Fruit fly (Drosophila melanogaster) whole organism, adult: ENCODE measurements around the gene Vps52.

Experiments used
- CG11617 ChIP-seq: fragments of 200-800 bp; sonication (Bioruptor generic); optimal IDR thresholded peaks from 2 replicates; lab custom pipeline; 2017; ENCODE audit warnings: mild to moderate bottlenecking, missing biosample characterization, missing genetic modification reagents, missing genetic modification characterization
- CG12768 ChIP-seq: fragments of 200-800 bp; sonication (Bioruptor generic); optimal IDR thresholded peaks from 2 replicates; lab custom pipeline; 2017; ENCODE audit warnings: missing biosample characterization, missing genetic modification characterization, mild to moderate bottlenecking, moderate library complexity, missing genetic modification reagents
- CG14711 ChIP-seq: fragments of 200-800 bp; sonication (Bioruptor generic); optimal IDR thresholded peaks from 2 replicates; lab custom pipeline; 2018; ENCODE audit warnings: missing biosample characterization, mild to moderate bottlenecking, missing genetic modification characterization, moderate library complexity
- CG1620 ChIP-seq: fragments of 200-800 bp; sonication (Bioruptor generic); optimal IDR thresholded peaks from 2 replicates; lab custom pipeline; 2016; ENCODE audit warnings: missing biosample characterization, missing genetic modification characterization
- CG33017 ChIP-seq: fragments of 200-800 bp; sonication (Bioruptor generic); optimal IDR thresholded peaks from 2 replicates; lab custom pipeline; 2018; ENCODE audit warnings: missing biosample characterization, mild to moderate bottlenecking, missing genetic modification characterization, moderate library complexity
- CG5204 ChIP-seq: fragments of 200-800 bp; sonication (Bioruptor generic); optimal IDR thresholded peaks from 2 replicates; lab custom pipeline; 2016; ENCODE audit warnings: missing biosample characterization, missing genetic modification characterization
- CG7045 ChIP-seq: fragments of 200-800 bp; sonication (Bioruptor generic); optimal IDR thresholded peaks from 2 replicates; lab custom pipeline; 2017; ENCODE audit warnings: missing biosample characterization, mild to moderate bottlenecking, missing genetic modification characterization
- CG7101 ChIP-seq: fragments of 200-800 bp; sonication (Bioruptor generic); optimal IDR thresholded peaks from 2 replicates; lab custom pipeline; 2018; ENCODE audit warnings: missing biosample characterization, mild to moderate bottlenecking, missing genetic modification characterization, moderate library complexity
- Clk ChIP-seq: fragments of 200-800 bp; sonication (Bioruptor generic); optimal IDR thresholded peaks from 2 replicates; lab custom pipeline; 2017; ENCODE audit warnings: missing biosample characterization, missing genetic modification characterization
- Crg-1 ChIP-seq: fragments of 200-800 bp; sonication (Bioruptor generic); optimal IDR thresholded peaks from 2 replicates; lab custom pipeline; 2016; ENCODE audit warnings: missing biosample characterization, missing genetic modification characterization
- Hr96 ChIP-seq: fragments of 200-800 bp; sonication (Bioruptor generic); optimal IDR thresholded peaks from 2 replicates; lab custom pipeline; 2016; ENCODE audit warnings: missing biosample characterization, missing genetic modification characterization
- Mnt ChIP-seq: fragments of 200-800 bp; sonication (Bioruptor generic); optimal IDR thresholded peaks from 2 replicates; lab custom pipeline; 2016; ENCODE audit warnings: missing biosample characterization, mild to moderate bottlenecking, missing genetic modification characterization
- bab1 ChIP-seq: fragments of 200-800 bp; sonication (Bioruptor generic); optimal IDR thresholded peaks from 3 replicates; lab custom pipeline; 2019; ENCODE audit warnings: missing biosample characterization, mild to moderate bottlenecking, missing genetic modification characterization, moderate library complexity
- cic ChIP-seq: fragments of 200-800 bp; sonication (Bioruptor generic); optimal IDR thresholded peaks from 2 replicates; lab custom pipeline; 2017; ENCODE audit warnings: missing biosample characterization, mild to moderate bottlenecking, missing genetic modification characterization, moderate library complexity
- cnc ChIP-seq, 2 experiments: fragments of >200 bp; optimal IDR thresholded peaks; 2 replicates each; lab custom pipeline; 2017
- kay ChIP-seq: fragments of 200-800 bp; sonication (Bioruptor generic); peaks from one replicate; lab custom pipeline; 2016; ENCODE audit warnings: missing biosample characterization, missing genetic modification characterization, borderline replicate concordance
- ovo ChIP-seq: fragments of 200-800 bp; sonication (Bioruptor generic); optimal IDR thresholded peaks from 2 replicates; lab custom pipeline; 2016; ENCODE audit warnings: missing biosample characterization, missing genetic modification characterization
- pad ChIP-seq: fragments of 200-800 bp; sonication (Bioruptor generic); optimal IDR thresholded peaks from 3 replicates; lab custom pipeline; 2017; ENCODE audit warnings: missing biosample characterization, missing genetic modification characterization, mild to moderate bottlenecking, moderate library complexity, missing genetic modification reagents
- tj ChIP-seq: fragments of 200-800 bp; sonication (Bioruptor generic); optimal IDR thresholded peaks from 3 replicates; lab custom pipeline; 2017; ENCODE audit warnings: missing biosample characterization, mild to moderate bottlenecking, missing genetic modification characterization, moderate library complexity
- toe ChIP-seq: fragments of 200-800 bp; sonication (Bioruptor generic); optimal IDR thresholded peaks from 2 replicates; lab custom pipeline; 2016; ENCODE audit warnings: missing biosample characterization, missing genetic modification characterization

Vps52 gene

DNA sequence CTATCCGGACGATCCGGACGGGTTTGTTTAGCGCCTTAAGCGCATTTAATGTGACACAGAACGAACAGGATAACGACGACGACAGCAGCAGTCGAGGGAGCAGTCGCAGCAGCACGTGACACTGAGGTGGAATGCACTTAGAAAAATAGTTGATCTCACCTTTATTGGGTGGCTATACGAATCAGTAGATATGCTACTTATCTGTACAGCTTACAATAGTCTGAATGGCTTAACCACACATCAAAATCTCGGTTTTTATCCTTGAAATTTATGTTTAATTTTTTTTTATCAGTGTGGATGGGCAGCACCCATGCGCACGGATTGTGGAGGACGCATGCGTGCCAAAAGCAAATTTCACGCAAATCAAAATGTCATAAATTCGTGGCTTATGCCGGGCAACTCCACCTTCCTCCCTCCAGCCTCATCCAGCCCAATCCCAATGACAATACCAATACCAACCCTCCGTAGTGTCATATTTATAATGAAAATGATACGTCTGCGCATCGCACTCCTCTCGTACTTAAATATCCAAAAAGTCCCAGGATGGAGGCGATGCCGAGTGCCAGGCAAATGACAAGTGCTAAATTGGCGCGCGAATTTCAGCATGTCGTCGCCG is 15.8 kb downstream of the Vps52 start:
- TF ChIP-seq CG7045 (GFP tag; lab: Kevin White, UChicago) (no peak), ovo (GFP tag; lab: Kevin White, UChicago) (no peak), CG11617 (GFP tag; lab: Kevin White, UChicago) (no peak), CG33017 (tag; lab: Kevin White, UChicago) (no peak), CG14711 (tag; lab: Kevin White, UChicago) (no peak)

DNA sequence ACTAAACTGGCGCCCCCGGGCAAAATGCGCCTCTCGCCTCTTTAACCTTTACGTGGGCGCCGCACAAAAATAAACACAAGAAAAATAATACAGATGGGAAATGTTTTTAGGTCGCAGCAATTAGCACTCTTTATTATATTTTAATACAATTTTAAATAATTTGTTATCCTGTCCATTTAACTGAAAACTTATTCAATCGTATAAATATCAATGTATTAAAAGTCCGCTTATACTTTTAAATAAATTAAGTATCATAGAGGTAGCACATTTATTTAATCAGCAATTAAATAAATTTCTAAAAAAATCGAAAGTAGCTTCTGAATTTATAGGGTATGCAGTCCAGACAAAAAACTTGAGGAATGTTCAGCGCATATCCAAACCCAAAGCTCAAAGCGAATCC is 16.6 kb downstream of the Vps52 start:
- TF ChIP-seq kay (GFP tag; lab: Kevin White, UChicago) = no peak
- TF ChIP-seq CG7045 (GFP tag; lab: Kevin White, UChicago) = no peak
- no peak for TF ChIP-seq tj (GFP tag; lab: Kevin White, UChicago)
- no peak for TF ChIP-seq CG14711 (tag; lab: Kevin White, UChicago)
- no peak for TF ChIP-seq CG1620
- no peak for TF ChIP-seq pad (GFP tag; lab: Kevin White, UChicago)
- TF ChIP-seq CG7101 (tag; lab: Kevin White, UChicago) = no peak
- no peak for TF ChIP-seq cic (GFP tag; lab: Kevin White, UChicago)
- TF ChIP-seq Hr96 (GFP tag; lab: Kevin White, UChicago) = no peak
- no peak for TF ChIP-seq CG5204 (GFP tag; lab: Kevin White, UChicago)
- TF ChIP-seq Clk (GFP tag; lab: Kevin White, UChicago) = no peak
- TF ChIP-seq CG11617 (GFP tag; lab: Kevin White, UChicago) = no peak
- no peak for TF ChIP-seq Mnt
- no peak for TF ChIP-seq CG12768
- TF ChIP-seq CG33017 (tag; lab: Kevin White, UChicago) = no peak
- no peak for TF ChIP-seq toe (GFP tag; lab: Kevin White, UChicago)
- TF ChIP-seq ovo (GFP tag; lab: Kevin White, UChicago) = no peak
- TF ChIP-seq cnc (optimal IDR thresholded peaks at IDR 0.05; lab: Kevin White, UChicago) = no peak
- no peak for TF ChIP-seq bab1 (GFP tag; lab: Kevin White, UChicago)
- no peak for TF ChIP-seq Crg-1

DNA sequence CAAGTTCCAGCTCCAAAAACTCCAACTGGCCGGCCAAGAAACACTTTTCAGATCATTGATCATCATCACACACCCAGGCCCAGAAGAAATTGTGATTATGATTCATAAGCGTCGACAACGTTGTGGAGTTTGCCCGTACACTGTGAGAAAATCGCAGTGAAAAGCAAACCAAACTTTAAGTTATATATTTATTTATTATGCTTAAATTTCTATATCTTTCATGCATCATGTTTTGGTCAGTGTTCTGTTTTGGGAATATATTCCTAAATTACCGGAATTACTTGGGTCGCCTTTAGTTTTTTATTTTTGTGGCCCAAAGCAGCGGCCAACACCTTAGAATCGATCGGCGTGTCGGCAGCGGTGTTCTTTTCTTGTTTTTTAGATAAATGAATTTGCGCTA is 18.6 kb downstream of the Vps52 start:
- no peak for TF ChIP-seq CG33017 (tag; lab: Kevin White, UChicago)
- TF ChIP-seq bab1 (GFP tag; lab: Kevin White, UChicago) = no peak
- TF ChIP-seq Crg-1 = no peak
- TF ChIP-seq CG12768 = no peak
- no peak for TF ChIP-seq CG14711 (tag; lab: Kevin White, UChicago)
- no peak for TF ChIP-seq CG11617 (GFP tag; lab: Kevin White, UChicago)
- no peak for TF ChIP-seq pad (GFP tag; lab: Kevin White, UChicago)
- TF ChIP-seq tj (GFP tag; lab: Kevin White, UChicago) = no peak
- no peak for TF ChIP-seq ovo (GFP tag; lab: Kevin White, UChicago)
- no peak for TF ChIP-seq toe (GFP tag; lab: Kevin White, UChicago)

DNA sequence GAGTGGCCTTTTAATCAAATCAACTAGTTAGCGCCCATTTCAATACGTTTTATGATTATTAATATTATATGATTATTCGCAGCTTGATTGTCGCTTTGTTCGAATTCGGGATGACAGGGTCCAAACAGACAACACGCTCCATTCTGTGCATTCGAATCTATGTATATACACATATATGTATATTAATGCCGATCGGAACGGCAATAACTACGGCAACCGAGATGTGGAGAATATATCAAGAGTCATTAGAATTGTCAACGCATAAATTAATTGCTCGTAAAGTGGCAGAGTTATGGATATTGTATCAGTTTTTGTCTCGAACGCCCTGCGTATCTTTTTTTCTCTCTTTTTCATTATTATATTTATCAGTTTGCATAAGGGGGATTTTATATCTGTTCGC is 20.8 kb downstream of the Vps52 start:
- TF ChIP-seq cic (GFP tag; lab: Kevin White, UChicago) (no peak), Clk (GFP tag; lab: Kevin White, UChicago) (no peak), CG1620 (no peak), CG7101 (tag; lab: Kevin White, UChicago) (no peak), CG33017 (tag; lab: Kevin White, UChicago) (no peak), tj (GFP tag; lab: Kevin White, UChicago) (no peak), CG12768 (no peak), CG7045 (GFP tag; lab: Kevin White, UChicago) (no peak), Hr96 (GFP tag; lab: Kevin White, UChicago) (no peak), CG11617 (GFP tag; lab: Kevin White, UChicago) (no peak), pad (GFP tag; lab: Kevin White, UChicago) (no peak), CG14711 (tag; lab: Kevin White, UChicago) (no peak), Mnt (no peak), cnc (optimal IDR thresholded peaks at IDR 0.05; lab: Kevin White, UChicago) (no peak), kay (GFP tag; lab: Kevin White, UChicago) (no peak), Crg-1 (no peak), bab1 (GFP tag; lab: Kevin White, UChicago) (no peak), CG5204 (GFP tag; lab: Kevin White, UChicago) (no peak), ovo (GFP tag; lab: Kevin White, UChicago) (no peak), toe (GFP tag; lab: Kevin White, UChicago) (no peak)

DNA sequence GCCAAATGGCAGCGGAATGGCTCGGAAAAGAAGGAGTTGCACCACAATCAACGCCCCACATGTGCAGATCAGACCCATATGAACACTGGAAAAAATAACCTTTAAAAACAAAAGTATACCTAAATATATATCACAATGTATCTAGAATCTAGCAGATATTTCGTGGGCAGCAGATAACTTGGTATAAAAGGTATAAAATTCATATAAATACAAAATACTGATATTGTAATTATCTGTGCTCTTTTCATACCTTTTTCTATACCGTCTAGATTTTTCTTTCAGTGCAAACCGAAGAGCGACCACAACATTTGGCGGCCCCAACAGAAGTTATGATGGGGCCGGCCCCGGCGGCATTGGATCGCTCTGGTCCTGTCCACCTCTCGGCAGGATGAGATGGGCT is 22.4 kb downstream of the Vps52 start:
- TF ChIP-seq CG14711 (tag; lab: Kevin White, UChicago) = no peak
- TF ChIP-seq CG33017 (tag; lab: Kevin White, UChicago) = no peak
- TF ChIP-seq CG11617 (GFP tag; lab: Kevin White, UChicago) = no peak
- TF ChIP-seq tj (GFP tag; lab: Kevin White, UChicago) = no peak
- no peak for TF ChIP-seq CG1620
- no peak for TF ChIP-seq ovo (GFP tag; lab: Kevin White, UChicago)
- TF ChIP-seq CG12768 = no peak
- no peak for TF ChIP-seq Mnt
- no peak for TF ChIP-seq toe (GFP tag; lab: Kevin White, UChicago)
- TF ChIP-seq cic (GFP tag; lab: Kevin White, UChicago) = no peak

DNA sequence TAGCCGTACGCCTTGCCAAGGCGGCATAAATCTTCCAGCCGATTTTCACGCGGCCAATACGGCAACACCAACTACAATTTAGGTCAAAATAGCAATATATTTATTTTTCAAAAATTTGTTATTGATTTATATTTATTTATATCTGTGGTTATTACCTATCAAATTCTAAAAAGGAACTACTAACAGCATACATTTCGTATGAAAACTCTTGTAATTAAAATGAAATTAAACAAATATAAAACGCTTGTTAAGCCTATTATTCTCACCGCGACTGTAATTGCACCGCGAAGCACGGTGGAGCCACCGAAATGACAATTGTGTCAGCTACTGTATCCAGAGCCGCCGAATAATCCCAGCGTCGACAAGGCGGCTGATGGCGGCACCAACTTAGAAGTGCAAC is 24.2 kb downstream of the Vps52 start:
- no peak for TF ChIP-seq CG14711 (tag; lab: Kevin White, UChicago)
- TF ChIP-seq CG1620 = no peak
- TF ChIP-seq CG7045 (GFP tag; lab: Kevin White, UChicago) = no peak
- no peak for TF ChIP-seq kay (GFP tag; lab: Kevin White, UChicago)
- no peak for TF ChIP-seq Clk (GFP tag; lab: Kevin White, UChicago)
- TF ChIP-seq cnc (optimal IDR thresholded peaks at IDR 0.05; lab: Kevin White, UChicago) = no peak
- no peak for TF ChIP-seq tj (GFP tag; lab: Kevin White, UChicago)
- TF ChIP-seq CG12768 = no peak
- no peak for TF ChIP-seq CG11617 (GFP tag; lab: Kevin White, UChicago)
- no peak for TF ChIP-seq Crg-1
- TF ChIP-seq bab1 (GFP tag; lab: Kevin White, UChicago) = no peak
- TF ChIP-seq pad (GFP tag; lab: Kevin White, UChicago) = no peak
- no peak for TF ChIP-seq Mnt
- TF ChIP-seq Hr96 (GFP tag; lab: Kevin White, UChicago) = no peak
- TF ChIP-seq CG7101 (tag; lab: Kevin White, UChicago) = no peak
- TF ChIP-seq ovo (GFP tag; lab: Kevin White, UChicago) = no peak
- TF ChIP-seq cic (GFP tag; lab: Kevin White, UChicago) = no peak
- no peak for TF ChIP-seq toe (GFP tag; lab: Kevin White, UChicago)
- TF ChIP-seq CG5204 (GFP tag; lab: Kevin White, UChicago) = no peak
